Fruit fly (Drosophila melanogaster) whole organism, pupa: ENCODE measurements around the gene mts.

Experiments
- CG10348 ChIP-seq: fragments of 200-800 bp; sonication (Bioruptor generic); IDR thresholded peaks from 2 replicates; pipeline ENCODE4 v1.3.6; 2022; ENCODE audit warnings: missing biosample characterization, missing genetic modification characterization
- CG13204 ChIP-seq: fragments of 200-800 bp; sonication (Bioruptor generic); optimal IDR thresholded peaks from 2 replicates; lab custom pipeline; 2018; ENCODE audit warnings: missing biosample characterization, mild to moderate bottlenecking, missing genetic modification characterization, moderate library complexity
- CG14655 ChIP-seq: fragments of 200-800 bp; sonication (Bioruptor generic); optimal IDR thresholded peaks from 3 replicates; lab custom pipeline; 2017; ENCODE audit warnings: mild to moderate bottlenecking, missing biosample characterization, missing genetic modification reagents, missing genetic modification characterization
- CG17806 ChIP-seq: fragments of 200-800 bp; sonication (Bioruptor generic); optimal IDR thresholded peaks from 2 replicates; lab custom pipeline; 2018; ENCODE audit warnings: missing biosample characterization, mild to moderate bottlenecking, missing genetic modification characterization, moderate library complexity
- CG4496 ChIP-seq: fragments of 200-800 bp; sonication (Bioruptor generic); IDR thresholded peaks from 3 replicates; pipeline ENCODE4 v1.3.6; 2022; ENCODE audit warnings: missing biosample characterization, missing genetic modification characterization
- CG9948 ChIP-seq: fragments of 200-800 bp; sonication (Bioruptor generic); optimal IDR thresholded peaks from 2 replicates; lab custom pipeline; 2018; ENCODE audit warnings: missing biosample characterization, mild to moderate bottlenecking, missing genetic modification characterization, moderate library complexity
- EcR ChIP-seq: fragments of 200-800 bp; sonication (Bioruptor generic); optimal IDR thresholded peaks from 3 replicates; lab custom pipeline; 2019; ENCODE audit warnings: missing biosample characterization, missing genetic modification characterization, mild to moderate bottlenecking, moderate library complexity, missing genetic modification reagents

DNA sequence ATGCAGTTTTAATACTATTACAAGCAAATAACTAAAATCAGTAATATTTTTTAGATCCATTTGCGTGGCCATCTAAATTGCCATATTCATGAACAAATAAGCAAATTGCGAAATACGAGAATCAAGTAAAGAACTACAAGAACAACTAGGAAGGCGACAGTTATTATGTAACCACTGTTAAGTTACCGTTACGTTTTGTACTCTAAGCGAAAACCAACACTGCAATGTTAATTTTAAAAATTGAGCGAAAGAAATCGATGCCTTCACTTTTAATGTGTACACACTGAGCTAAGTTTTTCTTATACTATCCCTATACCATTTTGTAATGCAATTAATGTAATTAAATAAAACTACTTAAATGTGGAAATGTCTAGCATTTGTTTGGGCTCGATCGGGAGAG lies 7.0 kb upstream of the mts start:
- TF ChIP-seq CG13204 (GFP tag; lab: Kevin White, UChicago) (no peak), CG17806 (tag; lab: Kevin White, UChicago) (no peak), CG4496 (GFP tag; lab: Robert Waterston, UW) (no peak), EcR (no peak), CG9948 (tag; lab: Kevin White, UChicago) (no peak), CG10348 (GFP tag; lab: Robert Waterston, UW) (no peak), CG14655 (GFP tag; lab: Kevin White, UChicago) (no peak)
